Worm (Caenorhabditis elegans) whole organism, L1 larva: ENCODE measurements around the gene C16C8.16.

ENCODE experiments used
- C34B4.2 ChIP-seq: sonication (generic microtip); optimal IDR thresholded peaks from 2 replicates; lab custom pipeline; 2017; ENCODE audit warnings: mild to moderate bottlenecking, missing genetic modification characterization, missing compliant biosample characterization
- Y116A8C.19 ChIP-seq: sonication (generic microtip); optimal IDR thresholded peaks from 2 replicates; lab custom pipeline; 2016; ENCODE audit warnings: missing compliant biosample characterization, missing genetic modification characterization, borderline replicate concordance
- alr-1 ChIP-seq: fragments of 200-800 bp; sonication (Bioruptor generic); optimal IDR thresholded peaks from 2 replicates; lab custom pipeline; 2018; ENCODE audit warnings: borderline replicate concordance, mild to moderate bottlenecking, missing genetic modification characterization, missing compliant biosample characterization
- ceh-8 ChIP-seq: fragments of 200-800 bp; sonication (Bioruptor generic); optimal IDR thresholded peaks from 2 replicates; lab custom pipeline; 2018; ENCODE audit warnings: mild to moderate bottlenecking, missing genetic modification characterization, moderate library complexity, missing compliant biosample characterization
- ceh-82 ChIP-seq, 3 experiments: fragments of 150-350 bp in 1 of 3; sonication (generic microtip) in 2 of 3; optimal IDR thresholded peaks; 2 replicates each; lab custom pipeline; 2014 to 2017; ENCODE audit warnings: missing biosample characterization in 3 of 3, missing genetic modification characterization in 3 of 3
- ceh-90 ChIP-seq: sonication (generic microtip); optimal IDR thresholded peaks from 2 replicates; lab custom pipeline; 2016; ENCODE audit warnings: missing genetic modification characterization, missing compliant biosample characterization
- efl-1 ChIP-seq, 4 experiments: fragments of 150-350 bp; optimal IDR thresholded peaks in 3 of 4; peaks in 1 of 4; 1 replicate in 1 of 4; 2 replicates in 3 of 4; lab custom pipeline; 2014; ENCODE audit warnings: missing biosample characterization in 2 of 4, missing genetic modification characterization in 2 of 4, missing genetic modification reagents in 2 of 4
- efl-3 ChIP-seq: fragments of 200-800 bp; sonication (Bioruptor generic); optimal IDR thresholded peaks from 2 replicates; lab custom pipeline; 2018; ENCODE audit warnings: mild to moderate bottlenecking, missing genetic modification characterization, missing compliant biosample characterization
- elt-2 ChIP-seq: sonication (generic microtip); optimal IDR thresholded peaks from 2 replicates; lab custom pipeline; 2016; ENCODE audit warnings: missing genetic modification characterization, mild to moderate bottlenecking, inconsistent platforms, missing compliant biosample characterization, missing genetic modification reagents
- fkh-8 ChIP-seq: sonication (generic microtip); optimal IDR thresholded peaks from 2 replicates; lab custom pipeline; 2016; ENCODE audit warnings: mild to moderate bottlenecking, missing genetic modification characterization, missing compliant biosample characterization
- fos-1 ChIP-seq: fragments of 150-350 bp; optimal IDR thresholded peaks from 2 replicates; lab custom pipeline; 2014; ENCODE audit warnings: missing biosample characterization, missing genetic modification characterization
- grh-1 ChIP-seq: fragments of 200-800 bp; sonication (Bioruptor generic); IDR thresholded peaks from 2 replicates; pipeline ENCODE4 v1.3.6; 2022; ENCODE audit warnings: missing genetic modification reagents, missing genetic modification characterization, missing compliant biosample characterization
- hlh-17 ChIP-seq: fragments of 200-800 bp; sonication (Bioruptor generic); optimal IDR thresholded peaks from 2 replicates; lab custom pipeline; 2018; ENCODE audit warnings: missing genetic modification characterization, mild to moderate bottlenecking, missing compliant biosample characterization, moderate library complexity, borderline replicate concordance
- hpl-2 ChIP-seq: fragments of 150-350 bp; optimal IDR thresholded peaks from 2 replicates; lab custom pipeline; 2014; ENCODE audit warnings: missing biosample characterization, missing genetic modification reagents, missing genetic modification characterization
- jun-1 ChIP-seq: fragments of 150-350 bp; optimal IDR thresholded peaks from 2 replicates; lab custom pipeline; 2014; ENCODE audit warnings: missing biosample characterization, missing genetic modification reagents, missing genetic modification characterization
- lin-14 ChIP-seq: fragments of 200-800 bp; sonication (Bioruptor generic); optimal IDR thresholded peaks from 2 replicates; lab custom pipeline; 2018; ENCODE audit warnings: mild to moderate bottlenecking, missing genetic modification characterization, moderate library complexity, missing compliant biosample characterization
- lin-35 ChIP-seq, 2 experiments: fragments of 150-350 bp; optimal IDR thresholded peaks; 2 replicates each; lab custom pipeline; 2014; ENCODE audit warnings: missing biosample characterization in 2 of 2, missing genetic modification characterization in 2 of 2, missing genetic modification reagents in 2 of 2
- lin-39 ChIP-seq: fragments of 150-350 bp; optimal IDR thresholded peaks from 2 replicates; lab custom pipeline; 2014; ENCODE audit warnings: missing biosample characterization, missing genetic modification reagents, missing genetic modification characterization
- lsy-2 ChIP-seq, 2 experiments: fragments of 150-350 bp; optimal IDR thresholded peaks; 2 replicates each; lab custom pipeline; 2014; ENCODE audit warnings: missing biosample characterization in 2 of 2, missing genetic modification characterization in 2 of 2
- mab-9 ChIP-seq: fragments of 200-800 bp; sonication (Bioruptor generic); IDR thresholded peaks from 2 replicates; pipeline ENCODE4 v1.3.6; 2022; ENCODE audit warnings: missing genetic modification reagents, missing genetic modification characterization, missing compliant biosample characterization
- mdl-1 ChIP-seq, 2 experiments: fragments of 150-350 bp; optimal IDR thresholded peaks; 2 replicates each; lab custom pipeline; 2014 to 2017; ENCODE audit warnings: missing biosample characterization in 2 of 2, missing genetic modification characterization in 2 of 2, inconsistent platforms in 1 of 2
- nhr-12 ChIP-seq: sonication (generic microtip); optimal IDR thresholded peaks from 2 replicates; lab custom pipeline; 2017; ENCODE audit warnings: missing biosample characterization, missing genetic modification characterization
- nhr-237 ChIP-seq: fragments of 150-350 bp; optimal IDR thresholded peaks from 2 replicates; lab custom pipeline; 2014; ENCODE audit warnings: missing biosample characterization, missing genetic modification characterization
- nhr-47 ChIP-seq: sonication (generic microtip); optimal IDR thresholded peaks from 2 replicates; lab custom pipeline; 2016; ENCODE audit warnings: mild to moderate bottlenecking, missing genetic modification characterization, moderate library complexity, missing compliant biosample characterization
- nhr-77 ChIP-seq: fragments of 150-350 bp; optimal IDR thresholded peaks from 2 replicates; lab custom pipeline; 2014; ENCODE audit warnings: missing biosample characterization, missing genetic modification characterization
- nhr-85 ChIP-seq: sonication (generic microtip); peaks from one replicate; lab custom pipeline; 2016; ENCODE audit warnings: missing genetic modification characterization, inconsistent platforms, missing compliant biosample characterization
- nhr-90 ChIP-seq: sonication (generic microtip); optimal IDR thresholded peaks from 2 replicates; lab custom pipeline; 2016; ENCODE audit warnings: mild to moderate bottlenecking, missing genetic modification characterization, missing compliant biosample characterization; ENCODE audit not compliant: poor library complexity
- pqm-1 ChIP-seq: sonication (generic microtip); optimal IDR thresholded peaks from 3 replicates; lab custom pipeline; 2017; ENCODE audit warnings: missing biosample characterization, missing genetic modification characterization
- rnt-1 ChIP-seq: sonication (generic microtip); optimal IDR thresholded peaks from 2 replicates; lab custom pipeline; 2016; ENCODE audit warnings: mild to moderate bottlenecking, missing genetic modification characterization, moderate library complexity, missing compliant biosample characterization
- snpc-4 ChIP-seq: fragments of 150-350 bp; optimal IDR thresholded peaks from 2 replicates; lab custom pipeline; 2014; ENCODE audit warnings: missing biosample characterization, missing genetic modification characterization
- sox-4 ChIP-seq: sonication (generic microtip); optimal IDR thresholded peaks from 2 replicates; lab custom pipeline; 2016; ENCODE audit warnings: missing genetic modification characterization, missing compliant biosample characterization
- sup-37 ChIP-seq: fragments of 200-800 bp; sonication (Bioruptor generic); optimal IDR thresholded peaks from 2 replicates; lab custom pipeline; 2018; ENCODE audit warnings: mild to moderate bottlenecking, missing genetic modification characterization, missing compliant biosample characterization
- swsn-7 ChIP-seq: sonication (generic microtip); optimal IDR thresholded peaks from 2 replicates; lab custom pipeline; 2016; ENCODE audit warnings: missing genetic modification characterization, missing compliant biosample characterization
- unc-62 ChIP-seq: fragments of 150-350 bp; optimal IDR thresholded peaks from 2 replicates; lab custom pipeline; 2014; ENCODE audit warnings: missing biosample characterization, missing genetic modification reagents, missing genetic modification characterization
- xbp-1 ChIP-seq: sonication (generic microtip); optimal IDR thresholded peaks from 2 replicates; lab custom pipeline; 2016; ENCODE audit warnings: missing genetic modification characterization, missing compliant biosample characterization
- zag-1 ChIP-seq: fragments of 150-350 bp; optimal IDR thresholded peaks from 2 replicates; lab custom pipeline; 2014; ENCODE audit warnings: missing biosample characterization, missing genetic modification characterization

Gene C16C8.16

DNA sequence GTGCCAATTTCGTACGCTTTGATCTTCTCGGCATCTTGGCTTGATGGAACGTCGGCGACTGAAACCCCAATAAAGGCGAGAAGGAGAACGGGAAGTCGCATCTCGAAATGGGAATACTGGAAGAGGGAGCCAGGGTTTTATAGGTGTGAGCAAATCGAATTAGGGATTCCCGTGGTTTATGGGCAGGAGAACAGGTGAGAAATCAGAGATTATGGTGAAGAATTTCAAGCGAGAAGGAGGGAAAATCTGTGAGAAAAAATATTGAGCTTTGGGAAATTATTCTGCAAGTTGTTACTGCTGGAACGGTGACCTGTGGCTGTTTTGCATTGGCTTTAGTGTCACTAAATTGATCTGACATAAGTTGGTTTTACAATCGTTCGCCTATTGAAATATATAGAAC is 26.0 kb downstream of the C16C8.16 start, which contains the start of gene Y49F6B.13:
TSS of gene Y49F6B.13 (minus strand) at position 101 of the 400 bp plus-strand sequence.
- TF ChIP-seq efl-1 (optimal IDR thresholded peaks at IDR 0.05; lab: Kevin White, UChicago) (no peak), efl-1 (GFP tag; optimal IDR thresholded peaks at IDR 0.05 in 1 of 2; lab: Kevin White, UChicago) (peak in 1 of 2 experiments; percentile 47), ceh-82 (tag; optimal IDR thresholded peaks at IDR 0.05; lab: Kevin White, UChicago) (no peak)

DNA sequence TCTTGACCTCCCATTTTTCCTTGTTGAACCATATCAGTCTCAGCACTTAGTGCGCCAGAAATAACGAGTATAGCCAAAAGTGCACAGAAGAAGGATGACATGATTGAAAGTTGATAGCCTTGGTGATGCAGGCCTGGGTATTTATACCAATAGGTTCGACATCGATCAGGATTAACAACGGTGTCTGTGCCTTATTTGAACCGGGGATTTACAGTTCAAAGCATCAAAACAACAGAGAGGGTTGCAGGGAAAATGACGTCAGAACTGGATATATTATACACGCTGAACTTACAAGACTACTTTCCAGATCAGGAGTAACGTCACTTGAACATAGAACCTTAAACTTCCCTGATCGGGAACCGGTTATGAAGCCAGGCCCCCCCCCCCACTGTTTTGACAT is 26.8 kb downstream of the C16C8.16 start, which contains the start of gene Y49F6B.12:
TSS of gene Y49F6B.12 (minus strand) at position 101 of the 400 bp plus-strand sequence.
- TF ChIP-seq fos-1 (tag; lab: Kevin White, UChicago) (no peak), mdl-1 (tag; optimal IDR thresholded peaks at IDR 0.05; lab: Kevin White, UChicago) (no peak), C34B4.2 (tag; lab: Kevin White, UChicago) (no peak), Y116A8C.19 (tag; lab: Kevin White, UChicago) (no peak), fkh-8 (tag; lab: Kevin White, UChicago) (no peak), ceh-8 (GFP tag; lab: Kevin White, UChicago) (no peak), nhr-90 (tag; lab: Kevin White, UChicago) (no peak)
- TF ChIP-seq, all 84 proteins: peak for 0

DNA sequence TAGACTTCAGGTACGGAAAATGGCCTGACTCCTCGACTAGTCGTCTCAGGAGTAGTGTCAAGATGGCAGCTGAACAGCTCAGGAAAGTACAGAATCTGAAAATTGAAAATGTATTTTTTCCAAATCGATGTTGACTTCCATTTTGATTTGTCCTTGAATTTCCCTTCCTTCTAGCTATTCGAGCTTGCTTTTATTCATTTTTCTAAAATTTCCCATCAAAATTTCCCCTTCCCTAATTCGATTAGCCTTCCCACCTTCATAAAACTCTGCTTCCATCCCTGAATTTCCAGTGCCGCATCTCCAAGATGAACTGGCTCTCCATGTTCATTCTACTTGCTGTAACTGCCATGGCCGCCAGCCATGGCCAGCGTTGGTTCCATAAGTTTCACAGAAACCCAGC is 27.3 kb downstream of the C16C8.16 start, which contains the start of gene Y49F6B.6:
TSS of gene Y49F6B.6 (plus strand) at position 301 of the 400 bp plus-strand sequence.
- TF ChIP-seq nhr-85 (tag; lab: Kevin White, UChicago) (no peak), rnt-1 (tag; lab: Kevin White, UChicago) (no peak), snpc-4 (tag; lab: Kevin White, UChicago) (no peak), fkh-8 (tag; lab: Kevin White, UChicago) (no peak), lin-35 (GFP tag; optimal IDR thresholded peaks at IDR 0.05; lab: Kevin White, UChicago) (no peak), lin-14 (GFP tag; lab: Kevin White, UChicago) (no peak)

DNA sequence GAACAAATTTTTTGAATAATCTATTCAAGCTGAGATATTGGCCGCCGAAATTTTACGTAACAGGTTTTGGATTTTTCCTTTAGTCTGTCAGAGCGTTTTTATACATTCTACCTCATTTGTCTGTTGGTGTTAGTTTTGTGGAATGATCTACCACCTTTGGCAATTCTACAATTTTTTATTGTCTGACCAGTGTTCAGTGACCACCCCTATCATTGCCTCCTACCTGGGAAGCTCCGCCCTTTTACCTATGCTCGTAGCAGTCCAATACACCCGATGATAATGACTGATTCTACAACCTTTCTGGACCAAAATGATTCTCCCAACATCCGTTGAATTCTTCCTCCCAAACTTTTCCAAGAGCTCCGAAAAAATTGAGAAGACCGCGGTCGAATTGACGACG is 28.2 kb downstream of the C16C8.16 start, which contains the start of gene sdz-32:
TSS of gene sdz-32 (plus strand) at position 301 of the 400 bp plus-strand sequence.
- TF ChIP-seq unc-62 (GFP tag; lab: Kevin White, UChicago) (no peak), nhr-12 (tag; lab: Kevin White, UChicago) (no peak)

DNA sequence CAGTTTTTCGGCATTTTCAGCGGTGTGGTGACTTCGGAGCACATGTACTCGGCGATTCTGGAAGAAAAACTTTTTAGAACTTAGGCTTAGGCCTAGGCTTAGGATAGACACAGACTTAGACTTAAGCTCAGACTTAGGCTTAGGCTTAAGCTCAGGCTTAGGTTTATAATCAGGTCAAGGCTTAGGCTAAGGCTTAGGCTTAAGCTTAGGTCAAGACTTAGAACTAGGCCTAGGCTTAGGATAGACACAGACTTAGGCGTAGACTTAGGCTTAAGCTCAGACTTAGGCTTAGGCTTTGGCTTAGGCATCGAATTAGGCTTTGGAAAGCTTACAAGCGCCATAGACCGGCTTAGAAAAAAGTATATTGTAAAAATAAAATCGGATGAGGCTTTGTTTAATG is 31.0 kb downstream of the C16C8.16 start:
- no peak for TF ChIP-seq hpl-2
- no peak for TF ChIP-seq sup-37 (GFP tag; lab: Kevin White, UChicago)
- no peak for TF ChIP-seq lsy-2 (tag; optimal IDR thresholded peaks at IDR 0.05; lab: Kevin White, UChicago)
- no peak for TF ChIP-seq xbp-1
- no peak for TF ChIP-seq sox-4 (tag; lab: Kevin White, UChicago)
- TF ChIP-seq nhr-12 (tag; lab: Kevin White, UChicago), result no peak
- TF ChIP-seq mab-9 (GFP tag; lab: Robert Waterston, UW), result no peak
- no peak for TF ChIP-seq ceh-82 (tag; optimal IDR thresholded peaks at IDR 0.05; lab: Kevin White, UChicago)

DNA sequence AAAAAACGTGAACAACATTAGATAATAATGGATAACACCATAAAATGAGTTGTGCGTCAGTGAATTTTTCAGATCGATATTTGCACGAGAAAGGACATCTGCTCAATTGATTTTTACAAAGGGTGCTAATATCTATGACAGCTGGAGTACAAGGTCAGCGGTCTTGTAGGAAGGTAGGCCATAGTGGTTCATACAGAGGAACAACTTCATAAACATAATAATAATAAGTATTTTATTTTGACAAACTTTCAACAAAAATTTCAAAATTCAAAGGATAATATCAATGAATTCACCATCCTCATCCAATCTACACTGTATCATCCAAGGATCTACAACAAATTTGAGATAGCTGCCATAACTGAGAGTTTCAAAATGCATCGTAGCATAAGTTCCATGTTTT is 31.6 kb downstream of the C16C8.16 start, which contains the start of gene fbxb-104:
TSS of gene fbxb-104 (minus strand) at position 101 of the 400 bp plus-strand sequence.
- TF ChIP-seq xbp-1 (no peak), alr-1 (tag; lab: Kevin White, UChicago) (no peak), jun-1 (no peak), nhr-77 (tag; lab: Kevin White, UChicago) (no peak), nhr-47 (tag; lab: Kevin White, UChicago) (no peak), efl-3 (GFP tag; lab: Kevin White, UChicago) (no peak), swsn-7 (tag; lab: Kevin White, UChicago) (no peak), hlh-17 (GFP tag; lab: Kevin White, UChicago) (no peak), nhr-85 (tag; lab: Kevin White, UChicago) (no peak), ceh-90 (tag; lab: Kevin White, UChicago) (no peak), elt-2 (tag; lab: Kevin White, UChicago) (no peak), mab-9 (GFP tag; lab: Robert Waterston, UW) (no peak), grh-1 (no peak), zag-1 (tag; lab: Kevin White, UChicago) (no peak), pqm-1 (tag; lab: Kevin White, UChicago) (no peak), rnt-1 (tag; lab: Kevin White, UChicago) (no peak), lin-39 (tag; lab: Kevin White, UChicago) (no peak), nhr-12 (tag; lab: Kevin White, UChicago) (no peak), nhr-237 (tag; lab: Kevin White, UChicago) (no peak)
